Fruit fly (Drosophila melanogaster) whole organism, embryonic: ENCODE data around the gene CG34253.
A peak's percentile ranks its signal among the peaks of the same experiment; 100 is the strongest.

Source experiments
- Awh ChIP-seq: fragments of 200-800 bp; sonication (Bioruptor generic); IDR thresholded peaks from 2 replicates; pipeline ENCODE4, ENCODE4 v1.3.6; 2022; ENCODE audit warnings: missing biosample characterization, missing genetic modification characterization
- Blimp-1 ChIP-seq: fragments of 200-800 bp; sonication (Bioruptor generic); optimal IDR thresholded peaks from 3 replicates; lab custom pipeline; 2018; ENCODE audit warnings: missing biosample characterization, missing genetic modification characterization, mild to moderate bottlenecking, moderate library complexity, missing genetic modification reagents
- BtbVII ChIP-seq: fragments of 200-800 bp; sonication (Bioruptor generic); optimal IDR thresholded peaks from 3 replicates; lab custom pipeline; 2017; ENCODE audit warnings: missing biosample characterization, mild to moderate bottlenecking, missing genetic modification characterization
- CG1024 ChIP-seq: fragments of 200-800 bp; sonication (Bioruptor generic); IDR thresholded peaks from 2 replicates; pipeline ENCODE4 v1.3.6; 2022; ENCODE audit warnings: missing biosample characterization, missing genetic modification characterization
- CG10267 ChIP-seq: fragments of 200-800 bp; sonication (Bioruptor generic); optimal IDR thresholded peaks from 2 replicates; lab custom pipeline; 2018; ENCODE audit warnings: missing biosample characterization, mild to moderate bottlenecking, missing genetic modification characterization, moderate library complexity
- CG11695 ChIP-seq: fragments of 200-800 bp; sonication (Bioruptor generic); IDR thresholded peaks from 3 replicates; pipeline ENCODE4 v1.3.6; 2022; ENCODE audit warnings: missing biosample characterization, missing genetic modification characterization
- CG12155 ChIP-seq: fragments of 200-800 bp; sonication (Bioruptor generic); optimal IDR thresholded peaks from 3 replicates; lab custom pipeline; 2016; ENCODE audit warnings: missing biosample characterization, missing genetic modification characterization
- CG14014 ChIP-seq: fragments of 200-800 bp; sonication (Bioruptor generic); IDR thresholded peaks from 2 replicates; pipeline ENCODE4 v1.3.6; 2022; ENCODE audit warnings: missing biosample characterization, missing genetic modification characterization
- CG14667 ChIP-seq: fragments of 200-800 bp; sonication (Bioruptor generic); IDR thresholded peaks from 2 replicates; pipeline ENCODE4 v1.3.6; 2022; ENCODE audit warnings: missing biosample characterization, missing genetic modification characterization
- CG15601 ChIP-seq: fragments of 200-800 bp; sonication (Bioruptor generic); optimal IDR thresholded peaks from 3 replicates; lab custom pipeline; 2019; ENCODE audit warnings: missing biosample characterization, mild to moderate bottlenecking, missing genetic modification characterization, moderate library complexity
- CG16863 ChIP-seq: fragments of 200-800 bp; sonication (Bioruptor generic); optimal IDR thresholded peaks from 3 replicates; lab custom pipeline; 2016; ENCODE audit warnings: missing biosample characterization, missing genetic modification characterization
- CG17186 ChIP-seq: fragments of 200-800 bp; sonication (Bioruptor generic); optimal IDR thresholded peaks from 3 replicates; lab custom pipeline; 2017; ENCODE audit warnings: missing biosample characterization, missing genetic modification reagents, missing genetic modification characterization
- CG1832 ChIP-seq: fragments of 200-800 bp; sonication (Bioruptor generic); optimal IDR thresholded peaks from 2 replicates; lab custom pipeline; 2017; ENCODE audit warnings: missing biosample characterization, mild to moderate bottlenecking, missing genetic modification characterization, inconsistent platforms
- CG2116 ChIP-seq: fragments of 200-800 bp; sonication (Bioruptor generic); optimal IDR thresholded peaks from 3 replicates; lab custom pipeline; 2018; ENCODE audit warnings: missing biosample characterization, mild to moderate bottlenecking, missing genetic modification characterization
- CG2199 ChIP-seq: fragments of 200-800 bp; sonication (Bioruptor generic); IDR thresholded peaks from 3 replicates; pipeline ENCODE4 v1.3.6; 2022; ENCODE audit warnings: missing biosample characterization, missing genetic modification characterization
- CG2889 ChIP-seq: fragments of 200-800 bp; sonication (Bioruptor generic); IDR thresholded peaks from 3 replicates; pipeline ENCODE4 v1.3.6; 2022; ENCODE audit warnings: missing biosample characterization, missing genetic modification characterization
- CG3847 ChIP-seq: fragments of 200-800 bp; sonication (Bioruptor generic); IDR thresholded peaks from 2 replicates; pipeline ENCODE4 v1.3.6; 2022; ENCODE audit warnings: missing biosample characterization, missing genetic modification characterization
- CG6254 ChIP-seq: fragments of 200-800 bp; sonication (Bioruptor generic); optimal IDR thresholded peaks from 3 replicates; lab custom pipeline; 2017; ENCODE audit warnings: mild to moderate bottlenecking, missing biosample characterization, missing genetic modification reagents, missing genetic modification characterization
- CG7963 ChIP-seq: fragments of 200-800 bp; sonication (Bioruptor generic); IDR thresholded peaks from 3 replicates; pipeline ENCODE4 v1.3.6; 2022; ENCODE audit warnings: missing biosample characterization, missing genetic modification characterization; ENCODE audit not compliant: partially characterized antibody
- CG9609 ChIP-seq: fragments of 200-800 bp; sonication (Bioruptor generic); optimal IDR thresholded peaks from 3 replicates; lab custom pipeline; 2016; ENCODE audit warnings: missing biosample characterization, missing genetic modification characterization
- Chrac-16 ChIP-seq: fragments of 200-800 bp; sonication (Bioruptor generic); optimal IDR thresholded peaks from 3 replicates; lab custom pipeline; 2016; ENCODE audit warnings: missing biosample characterization, missing genetic modification characterization
- D19B ChIP-seq: fragments of 200-800 bp; sonication (Bioruptor generic); optimal IDR thresholded peaks from 2 replicates; lab custom pipeline; 2017; ENCODE audit warnings: missing biosample characterization, mild to moderate bottlenecking, missing genetic modification characterization
- Dip2 ChIP-seq: fragments of 200-800 bp; sonication (Bioruptor generic); IDR thresholded peaks from 2 replicates; pipeline ENCODE4 v1.3.6; 2022; ENCODE audit warnings: missing biosample characterization, missing genetic modification characterization
- Dref ChIP-seq: fragments of 200-800 bp; sonication (Bioruptor generic); IDR thresholded peaks from 2 replicates; pipeline ENCODE4 v1.3.6; 2022; ENCODE audit warnings: missing biosample characterization, missing genetic modification characterization
- Ets97D ChIP-seq: fragments of 200-800 bp; sonication (Bioruptor generic); optimal IDR thresholded peaks from 3 replicates; lab custom pipeline; 2016; ENCODE audit warnings: missing biosample characterization, missing genetic modification characterization
- Fer1 ChIP-seq: fragments of 200-800 bp; sonication (Bioruptor generic); optimal IDR thresholded peaks from 2 replicates; lab custom pipeline; 2017; ENCODE audit warnings: missing biosample characterization, mild to moderate bottlenecking, missing genetic modification characterization
- Mes4 ChIP-seq: fragments of 200-800 bp; sonication (Bioruptor generic); optimal IDR thresholded peaks from 2 replicates; lab custom pipeline; 2016; ENCODE audit warnings: missing biosample characterization, missing genetic modification characterization
- Myb ChIP-seq: fragments of 200-800 bp; sonication (Bioruptor generic); optimal IDR thresholded peaks from 2 replicates; lab custom pipeline; 2016; ENCODE audit warnings: missing biosample characterization, missing genetic modification characterization
- Poxn ChIP-seq: fragments of 200-800 bp; sonication (Bioruptor generic); IDR thresholded peaks from 2 replicates; pipeline ENCODE4 v1.3.6; 2022; ENCODE audit warnings: missing biosample characterization, missing genetic modification characterization
- Sin3A ChIP-seq: fragments of >200 bp; optimal IDR thresholded peaks from 2 replicates; lab custom pipeline; 2018
- Trl ChIP-seq, 3 experiments: fragments of >200 bp in 2 of 3; fragments of 200-800 bp in 1 of 3; sonication (Bioruptor generic) in 1 of 3; optimal IDR thresholded peaks; 2 replicates in 1 of 3; 3 replicates in 2 of 3; lab custom pipeline; 2016 to 2017; ENCODE audit warnings: missing biosample characterization in 1 of 3, missing genetic modification characterization in 1 of 3
- bbx ChIP-seq: fragments of 200-800 bp; sonication (Bioruptor generic); IDR thresholded peaks from 2 replicates; pipeline ENCODE4 v1.3.6; 2022; ENCODE audit warnings: missing biosample characterization, missing genetic modification characterization; ENCODE audit not compliant: partially characterized antibody
- btn ChIP-seq: fragments of 200-800 bp; sonication (Bioruptor generic); optimal IDR thresholded peaks from 2 replicates; lab custom pipeline; 2016; ENCODE audit warnings: missing biosample characterization, missing genetic modification characterization
- fru ChIP-seq: fragments of >200 bp; optimal IDR thresholded peaks from 2 replicates; lab custom pipeline; 2017
- gce ChIP-seq: fragments of 200-800 bp; sonication (Bioruptor generic); IDR thresholded peaks from 3 replicates; pipeline ENCODE4 v1.3.6; 2022; ENCODE audit warnings: missing biosample characterization, missing genetic modification characterization
- gsb-n ChIP-seq: fragments of 200-800 bp; sonication (Bioruptor generic); optimal IDR thresholded peaks from 3 replicates; lab custom pipeline; 2018; ENCODE audit warnings: missing biosample characterization, mild to moderate bottlenecking, missing genetic modification characterization
- jigr1 ChIP-seq: fragments of 200-800 bp; sonication (Bioruptor generic); IDR thresholded peaks from 3 replicates; pipeline ENCODE4 v1.3.6; 2022; ENCODE audit warnings: missing biosample characterization, missing genetic modification characterization
- kah ChIP-seq: fragments of 200-800 bp; sonication (Bioruptor generic); optimal IDR thresholded peaks from 2 replicates; lab custom pipeline; 2018; ENCODE audit warnings: missing biosample characterization, mild to moderate bottlenecking, missing genetic modification characterization
- klu ChIP-seq: fragments of 200-800 bp; sonication (Bioruptor generic); IDR thresholded peaks from 2 replicates; pipeline ENCODE4 v1.3.6; 2022; ENCODE audit warnings: missing biosample characterization, missing genetic modification characterization
- mld ChIP-seq: fragments of 200-800 bp; sonication (Bioruptor generic); IDR thresholded peaks from 3 replicates; pipeline ENCODE4 v1.3.6; 2022; ENCODE audit warnings: missing biosample characterization, missing genetic modification characterization; ENCODE audit not compliant: partially characterized antibody
- org-1 ChIP-seq: fragments of 200-800 bp; sonication (Bioruptor generic); optimal IDR thresholded peaks from 2 replicates; lab custom pipeline; 2017; ENCODE audit warnings: missing biosample characterization, missing genetic modification characterization
- phol ChIP-seq: fragments of 200-800 bp; sonication (Bioruptor generic); optimal IDR thresholded peaks from 3 replicates; lab custom pipeline; 2018; ENCODE audit warnings: missing biosample characterization, mild to moderate bottlenecking, missing genetic modification characterization, moderate library complexity
- sens ChIP-seq: fragments of 200-800 bp; sonication (Bioruptor generic); peaks from one replicate; lab custom pipeline; 2016; ENCODE audit warnings: missing biosample characterization, missing genetic modification characterization
- sim ChIP-seq: fragments of 200-800 bp; sonication (Bioruptor generic); IDR thresholded peaks from 2 replicates; pipeline ENCODE4 v1.3.6; 2022; ENCODE audit warnings: missing biosample characterization, missing genetic modification characterization
- slp2 ChIP-seq: fragments of 200-800 bp; sonication (Bioruptor generic); optimal IDR thresholded peaks from 2 replicates; lab custom pipeline; 2016; ENCODE audit warnings: missing biosample characterization, missing genetic modification characterization
- sna ChIP-seq: fragments of 200-800 bp; sonication (Bioruptor generic); IDR thresholded peaks from 2 replicates; pipeline ENCODE4 v1.3.6; 2022; ENCODE audit warnings: missing biosample characterization, missing genetic modification characterization; ENCODE audit not compliant: partially characterized antibody
- ssp ChIP-seq: fragments of 200-800 bp; sonication (Bioruptor generic); IDR thresholded peaks from 2 replicates; pipeline ENCODE4 v1.3.6; 2022; ENCODE audit warnings: missing biosample characterization, missing genetic modification characterization
- stwl ChIP-seq: fragments of 200-800 bp; sonication (Bioruptor generic); optimal IDR thresholded peaks from 3 replicates; lab custom pipeline; 2018; ENCODE audit warnings: missing biosample characterization, mild to moderate bottlenecking, missing genetic modification characterization, moderate library complexity
- tap ChIP-seq: fragments of 200-800 bp; optimal IDR thresholded peaks from 3 replicates; lab custom pipeline; 2019; ENCODE audit warnings: missing biosample characterization, mild to moderate bottlenecking, missing genetic modification characterization, moderate library complexity
- unc-4 ChIP-seq: fragments of 200-800 bp; sonication (Bioruptor generic); IDR thresholded peaks from 2 replicates; pipeline ENCODE4 v1.3.6; 2022; ENCODE audit warnings: missing biosample characterization, missing genetic modification characterization; ENCODE audit not compliant: partially characterized antibody
- wek ChIP-seq: fragments of 200-800 bp; sonication (Bioruptor generic); optimal IDR thresholded peaks from 3 replicates; lab custom pipeline; 2018; ENCODE audit warnings: missing biosample characterization, mild to moderate bottlenecking, missing genetic modification characterization, moderate library complexity
- wor ChIP-seq: fragments of 200-800 bp; sonication (Bioruptor generic); IDR thresholded peaks from 2 replicates; pipeline ENCODE4 v1.3.6; 2022; ENCODE audit warnings: missing biosample characterization, missing genetic modification characterization
- z ChIP-seq: fragments of 200-800 bp; sonication (Bioruptor generic); IDR thresholded peaks from 3 replicates; pipeline ENCODE4 v1.3.6; 2022; ENCODE audit warnings: missing biosample characterization, missing genetic modification characterization

CG34253 gene

dm6 chr3L:18112669-18113068 lies 25.5 kb upstream of the CG34253 start, which contains the start of the genes CG32195 and CG7341 (continued):
- TF ChIP-seq Chrac-16 (GFP tag; lab: Kevin White, UChicago), result no peak
- no peak for TF ChIP-seq org-1
- TF ChIP-seq fru (lab: Kevin White, UChicago), result no peak
- TF ChIP-seq CG1832 (GFP tag; lab: Kevin White, UChicago), result no peak
- TF ChIP-seq Dref (GFP tag; lab: Robert Waterston, UW), result peak; percentile 77
- no peak for TF ChIP-seq Myb
- TF ChIP-seq Mes4 (GFP tag; lab: Kevin White, UChicago), result no peak
- TF ChIP-seq CG10267 (tag; lab: Kevin White, UChicago), result peak; percentile 49
- TF ChIP-seq CG17186, result peak; percentile 10
- no peak for TF ChIP-seq Sin3A (lab: Kevin White, UChicago)
- TF ChIP-seq CG2199 (GFP tag; lab: Robert Waterston, UW), result no peak
- TF ChIP-seq tap (tag; lab: Kevin White, UChicago), result no peak
- no peak for TF ChIP-seq z
- no peak for TF ChIP-seq CG2889 (GFP tag; lab: Robert Waterston, UW)
- TF ChIP-seq wek (GFP tag; lab: Kevin White, UChicago), result no peak
- no peak for TF ChIP-seq Poxn (GFP tag; lab: Robert Waterston, UW)
- no peak for TF ChIP-seq Trl (optimal IDR thresholded peaks at IDR 0.05; lab: Kevin White, UChicago)
- TF ChIP-seq Trl (GFP tag; optimal IDR thresholded peaks at IDR 0.05; lab: Kevin White, UChicago), result no peak
- no peak for TF ChIP-seq Ets97D
- no peak for TF ChIP-seq gsb-n (tag; lab: Kevin White, UChicago)
- TF ChIP-seq Dip2 (GFP tag; lab: Robert Waterston, UW), result no peak
- TF ChIP-seq wor, result no peak
- no peak for TF ChIP-seq phol (tag; lab: Kevin White, UChicago)
- peak; percentile 85 for TF ChIP-seq bbx
- TF ChIP-seq CG2116, result peak; percentile 76
- no peak for TF ChIP-seq CG1024 (GFP tag; lab: Robert Waterston, UW)
- no peak for TF ChIP-seq sens
- TF ChIP-seq CG14667 (GFP tag; lab: Robert Waterston, UW), result no peak
- TF ChIP-seq Awh, result no peak
- TF ChIP-seq D19B, result no peak
- peak; percentile 83 for TF ChIP-seq stwl (tag; lab: Kevin White, UChicago)
- no peak for TF ChIP-seq klu
- TF ChIP-seq unc-4, result peak; percentile 72
- TF ChIP-seq BtbVII (GFP tag; lab: Kevin White, UChicago), result no peak
- TF ChIP-seq sim (GFP tag; lab: Robert Waterston, UW), result no peak
- no peak for TF ChIP-seq CG14014 (GFP tag; lab: Robert Waterston, UW)
- no peak for TF ChIP-seq btn (GFP tag; lab: Kevin White, UChicago)
- TF ChIP-seq CG6254 (GFP tag; lab: Kevin White, UChicago), result no peak
- no peak for TF ChIP-seq Blimp-1 (GFP tag; lab: Kevin White, UChicago)
- no peak for TF ChIP-seq kah (GFP tag; lab: Kevin White, UChicago)
- no peak for TF ChIP-seq CG3847 (GFP tag; lab: Robert Waterston, UW)
- no peak for TF ChIP-seq jigr1 (GFP tag; lab: Robert Waterston, UW)
- TF ChIP-seq sna, result peak; percentile 83
- no peak for TF ChIP-seq CG9609 (GFP tag; lab: Kevin White, UChicago)
- TF ChIP-seq slp2 (GFP tag; lab: Kevin White, UChicago), result no peak
- no peak for TF ChIP-seq mld (GFP tag; lab: Robert Waterston, UW)
- TF ChIP-seq Fer1, result peak; percentile 23
- TF ChIP-seq ssp, result no peak
- TF ChIP-seq CG16863, result no peak
- no peak for TF ChIP-seq gce (GFP tag; lab: Robert Waterston, UW)
- no peak for TF ChIP-seq CG11695 (GFP tag; lab: Robert Waterston, UW)
- TF ChIP-seq CG15601, result peak; percentile 21
- TF ChIP-seq CG12155 (GFP tag; lab: Kevin White, UChicago), result no peak
- peak; percentile 80 for TF ChIP-seq CG7963 (GFP tag; lab: Robert Waterston, UW)
